Worm (Caenorhabditis elegans) whole organism, early embryonic: ENCODE results near the gene aco-1.

Experiments
- ama-1 ChIP-seq: fragments of 150-350 bp; optimal IDR thresholded peaks from 2 replicates; lab custom pipeline; 2014
- ceh-13 ChIP-seq: fragments of 200-800 bp; sonication (Bioruptor generic); optimal IDR thresholded peaks from 2 replicates; lab custom pipeline; 2018; ENCODE audit warnings: mild to moderate bottlenecking, missing genetic modification characterization, missing compliant biosample characterization
- hmg-4 ChIP-seq: fragments of 200-800 bp; sonication (Bioruptor generic); optimal IDR thresholded peaks from 2 replicates; lab custom pipeline; 2018; ENCODE audit warnings: mild to moderate bottlenecking, missing genetic modification characterization, missing compliant biosample characterization
- hnd-1 ChIP-seq: sonication (generic microtip); optimal IDR thresholded peaks from 2 replicates; lab custom pipeline; 2016; ENCODE audit warnings: missing genetic modification characterization, missing compliant biosample characterization
- scrt-1 ChIP-seq: fragments of 200-800 bp; sonication (Bioruptor generic); IDR thresholded peaks from 2 replicates; pipeline ENCODE4 v1.3.6; 2022; ENCODE audit warnings: missing genetic modification characterization, missing compliant biosample characterization

DNA sequence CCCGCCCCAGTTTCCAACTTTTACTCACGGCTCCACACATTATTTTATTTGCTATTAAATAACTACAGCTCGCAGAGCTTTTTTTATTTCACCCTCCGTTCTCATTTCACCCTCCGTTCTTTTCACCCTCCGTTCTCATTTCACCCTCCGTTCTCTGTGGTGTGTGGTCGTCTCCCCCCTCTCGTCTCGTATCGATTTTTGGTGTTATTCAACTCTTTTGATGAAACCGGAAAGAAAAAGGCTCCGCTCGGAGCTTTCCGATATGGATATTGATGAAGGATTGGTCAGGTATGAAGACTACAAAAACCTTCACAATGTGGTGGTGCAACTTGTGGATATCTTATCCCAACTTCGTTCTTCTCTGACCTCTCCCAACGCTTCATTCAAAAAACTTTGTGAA, 49.1 kb upstream of the aco-1 start:
- TF ChIP-seq ceh-13 (GFP tag; lab: Kevin White, UChicago) = no peak
- TF ChIP-seq ama-1 (lab: Kevin White, UChicago) = no peak
- TF ChIP-seq scrt-1 (GFP tag; lab: Robert Waterston, UW) = no peak
- no peak for TF ChIP-seq hnd-1 (tag; lab: Kevin White, UChicago)
- no peak for TF ChIP-seq hmg-4 (GFP tag; lab: Kevin White, UChicago)
